Comparison of ENCODE assay signal across 1 worm cellular context in genomic region chrV:14545816-14546283, ce11.
TF ChIP-seq lines count a peak whose summit lies in the region.

TSS of gene rike-1 (minus strand) at chrV:14545866.

TF ChIP-seq in whole organism, L1 larva, 84 proteins besides CTCF, POLR2A, EP300 and RAD21 (continued from another document):
- TF ChIP-seq nhr-20 (tag; optimal IDR thresholded peaks at IDR 0.05; lab: Kevin White, UChicago) (no peak), efl-3 (GFP tag; optimal IDR thresholded peaks at IDR 0.05; lab: Kevin White, UChicago) (no peak), hpl-2 (GFP tag; optimal IDR thresholded peaks at IDR 0.05; lab: Kevin White, UChicago) (no peak), dpl-1 (GFP tag; optimal IDR thresholded peaks at IDR 0.05; lab: Kevin White, UChicago) (peak in 1 of 3 experiments; percentile 49), dsc-1 (tag; optimal IDR thresholded peaks at IDR 0.05; lab: Kevin White, UChicago) (no peak), ztf-11 (tag; optimal IDR thresholded peaks at IDR 0.05; lab: Kevin White, UChicago) (no peak), Y116A8C.19 (tag; optimal IDR thresholded peaks at IDR 0.05; lab: Kevin White, UChicago; ENCODE audit: borderline replicate concordance) (no peak), alr-1 (tag; optimal IDR thresholded peaks at IDR 0.05; lab: Kevin White, UChicago; ENCODE audit: borderline replicate concordance) (no peak), mep-1 (tag; optimal IDR thresholded peaks at IDR 0.05; lab: Kevin White, UChicago) (no peak), snpc-4 (tag; optimal IDR thresholded peaks at IDR 0.05; lab: Kevin White, UChicago) (no peak), ceh-63 (GFP tag; optimal IDR thresholded peaks at IDR 0.05; lab: Kevin White, UChicago) (no peak), egl-13 (tag; optimal IDR thresholded peaks at IDR 0.05; lab: Kevin White, UChicago) (no peak), fos-1 (tag; optimal IDR thresholded peaks at IDR 0.05; lab: Kevin White, UChicago) (no peak), ceh-90 (tag; optimal IDR thresholded peaks at IDR 0.05; lab: Kevin White, UChicago) (no peak), ceh-82 (tag; optimal IDR thresholded peaks at IDR 0.05; lab: Kevin White, UChicago) (no peak), rnt-1 (tag; optimal IDR thresholded peaks at IDR 0.05; lab: Kevin White, UChicago) (no peak), aha-1 (tag; optimal IDR thresholded peaks at IDR 0.05; lab: Kevin White, UChicago) (no peak), ceh-88 (GFP tag; IDR thresholded peaks at IDR 0.05; lab: Robert Waterston, UW) (no peak), tbx-2 (tag; optimal IDR thresholded peaks at IDR 0.05; lab: Kevin White, UChicago) (no peak), C16A3.4 (tag; optimal IDR thresholded peaks at IDR 0.05; lab: Kevin White, UChicago) (no peak), nhr-19 (GFP tag; conservative IDR thresholded peaks at IDR 0.05; lab: Robert Waterston, UW) (no peak), lin-35 (GFP tag; optimal IDR thresholded peaks at IDR 0.05; lab: Kevin White, UChicago) (peak in 1 of 2 experiments; percentile 2), elt-3 (tag; optimal IDR thresholded peaks at IDR 0.05; lab: Kevin White, UChicago) (no peak), fkh-10 (GFP tag; optimal IDR thresholded peaks at IDR 0.05; lab: Kevin White, UChicago) (no peak), pqm-1 (tag; optimal IDR thresholded peaks at IDR 0.05; lab: Kevin White, UChicago) (no peak), skn-1 (tag; optimal IDR thresholded peaks at IDR 0.05; lab: Kevin White, UChicago) (no peak), fkh-8 (tag; optimal IDR thresholded peaks at IDR 0.05; lab: Kevin White, UChicago) (peak; percentile 15), C04F5.9 (tag; optimal IDR thresholded peaks at IDR 0.05; lab: Kevin White, UChicago) (no peak), mdl-1 (tag; optimal IDR thresholded peaks at IDR 0.05; lab: Kevin White, UChicago) (no peak), lir-3 (tag; optimal IDR thresholded peaks at IDR 0.05; lab: Kevin White, UChicago; ENCODE audit: poor library complexity) (no peak), nhr-12 (tag; optimal IDR thresholded peaks at IDR 0.05; lab: Kevin White, UChicago) (no peak), xbp-1 (tag; optimal IDR thresholded peaks at IDR 0.05; lab: Kevin White, UChicago) (no peak), elt-2 (tag; optimal IDR thresholded peaks at IDR 0.05; lab: Kevin White, UChicago) (no peak), zip-4 (GFP tag; optimal IDR thresholded peaks at IDR 0.05; lab: Kevin White, UChicago) (no peak), unc-62 (GFP tag; optimal IDR thresholded peaks at IDR 0.05; lab: Kevin White, UChicago) (no peak), hlh-4 (tag; optimal IDR thresholded peaks at IDR 0.05; lab: Kevin White, UChicago) (no peak), ztf-4 (tag; optimal IDR thresholded peaks at IDR 0.05; lab: Kevin White, UChicago) (no peak), lin-13 (GFP tag; optimal IDR thresholded peaks at IDR 0.05; lab: Kevin White, UChicago) (no peak), nhr-90 (tag; optimal IDR thresholded peaks at IDR 0.05; lab: Kevin White, UChicago; ENCODE audit: poor library complexity) (no peak), fkh-4 (tag; optimal IDR thresholded peaks at IDR 0.05; lab: Kevin White, UChicago; ENCODE audit: borderline replicate concordance) (no peak), irx-1 (tag; optimal IDR thresholded peaks at IDR 0.05; lab: Kevin White, UChicago) (no peak)
